Worm (Caenorhabditis elegans): ENCODE data around the gene H12I13.1.
A peak's percentile ranks its signal among the peaks of the same experiment; 100 is the strongest.

DNA sequence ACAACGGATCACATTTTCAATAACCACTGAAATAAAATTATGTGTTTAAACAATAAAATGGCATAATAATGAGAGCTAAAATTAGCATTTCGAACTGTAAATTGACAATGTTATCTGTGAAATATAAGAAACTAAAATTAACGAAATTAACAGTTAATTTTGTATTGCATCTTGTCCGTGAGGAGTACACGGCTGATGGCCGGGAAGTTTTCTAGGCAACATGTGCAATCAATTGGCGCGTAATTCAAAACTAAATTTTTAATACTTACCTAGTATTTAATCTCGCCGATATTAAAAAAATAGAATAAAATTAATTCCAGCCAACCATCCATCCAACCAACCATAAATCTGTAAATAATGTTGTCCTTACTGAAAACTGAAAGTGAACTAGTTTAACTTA, 5.5 kb downstream of the H12I13.1 start:
- TF ChIP-seq dao-5 (tag; optimal IDR thresholded peaks at IDR 0.05) (no peak), W03F9.2 (tag; optimal IDR thresholded peaks at IDR 0.05) (peak; percentile 69)
